Worm (Caenorhabditis elegans): ENCODE results near the gene C40A11.6.

Gene C40A11.6

ce11 chrII:2150485-2150985 is 5.1 kb upstream of the C40A11.6 start, which contains the start of the genes C40A11.7 and C40A11.8:
Gene C40A11.7 (minus strand): TSS chrII:2150585.
Gene C40A11.8 (minus strand): TSS chrII:2150935.
- TF ChIP-seq sea-1 (GFP tag; conservative IDR thresholded peaks at IDR 0.05) (no peak), tra-4 (tag; optimal IDR thresholded peaks at IDR 0.05) (no peak)

DNA sequence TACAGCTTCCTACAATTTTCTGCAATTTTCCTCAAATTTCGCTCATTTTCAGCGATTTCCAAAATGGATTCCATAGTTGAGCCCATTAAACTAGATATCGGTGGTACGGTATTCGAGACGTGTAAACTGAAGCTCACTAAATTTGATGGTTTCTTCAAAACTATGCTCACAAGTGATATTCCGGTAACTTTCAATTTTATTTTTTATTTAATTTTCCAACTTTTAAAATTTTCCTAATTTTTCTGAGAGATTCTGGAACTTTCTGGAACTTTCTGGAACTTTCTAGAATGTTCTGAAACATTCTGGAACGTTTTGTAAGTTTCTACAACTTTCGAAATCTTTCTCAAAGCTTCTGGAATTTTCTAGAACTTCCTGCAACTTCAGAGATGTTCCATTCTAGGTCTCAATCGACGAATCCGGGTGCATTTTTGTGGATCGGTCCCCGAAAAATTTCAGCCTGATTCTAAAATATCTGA is 1.5 kb upstream of the C40A11.6 start, which contains the start of gene C40A11.2:
TSS of gene C40A11.2 (plus strand) at position 51 of the 476 bp plus-strand sequence.
- TF ChIP-seq ets-7 (tag; optimal IDR thresholded peaks at IDR 0.05) (no peak), ceh-13 (GFP tag; optimal IDR thresholded peaks at IDR 0.05) (no peak), pes-1 (GFP tag; IDR thresholded peaks at IDR 0.05) (no peak), scrt-1 (GFP tag; IDR thresholded peaks at IDR 0.05) (no peak)

DNA sequence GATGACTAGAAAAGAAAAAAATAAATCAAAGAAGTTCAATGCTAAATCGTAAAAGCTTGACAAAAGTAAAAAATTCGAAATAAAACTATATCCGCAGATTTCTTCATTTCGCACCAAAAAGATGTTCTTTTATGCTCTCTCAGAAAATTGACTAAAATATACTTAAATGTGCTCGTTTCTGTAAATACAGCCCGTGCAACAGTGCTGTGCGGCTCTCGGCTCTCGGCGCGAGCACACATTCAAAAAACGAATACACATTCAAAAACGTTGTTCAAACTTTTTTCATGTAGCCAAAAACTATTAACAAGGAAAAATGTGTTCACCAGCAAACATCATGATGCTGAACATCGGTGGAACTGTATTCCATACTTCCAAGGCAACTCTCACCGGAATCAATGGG is 4.6 kb downstream of the C40A11.6 start, which contains the start of gene C40A11.3:
TSS of gene C40A11.3 (plus strand) at position 301 of the 400 bp plus-strand sequence.
- TF ChIP-seq sea-1 (GFP tag; conservative IDR thresholded peaks at IDR 0.05) (no peak), ceh-36 (tag; optimal IDR thresholded peaks at IDR 0.05) (no peak), hnd-1 (tag; optimal IDR thresholded peaks at IDR 0.05) (no peak), F13C5.2 (tag; optimal IDR thresholded peaks at IDR 0.05) (no peak), scrt-1 (GFP tag; IDR thresholded peaks at IDR 0.05) (no peak), ets-7 (tag; optimal IDR thresholded peaks at IDR 0.05) (no peak), hmg-4 (GFP tag; optimal IDR thresholded peaks at IDR 0.05) (no peak), aly-1 (tag; optimal IDR thresholded peaks at IDR 0.05) (no peak), tbx-11 (GFP tag; IDR thresholded peaks at IDR 0.05) (no peak), ama-1 (optimal IDR thresholded peaks at IDR 0.05) (no peak), ceh-13 (GFP tag; optimal IDR thresholded peaks at IDR 0.05) (no peak), B0310.2 (tag; optimal IDR thresholded peaks at IDR 0.05) (no peak), tra-4 (tag; optimal IDR thresholded peaks at IDR 0.05) (no peak)

DNA sequence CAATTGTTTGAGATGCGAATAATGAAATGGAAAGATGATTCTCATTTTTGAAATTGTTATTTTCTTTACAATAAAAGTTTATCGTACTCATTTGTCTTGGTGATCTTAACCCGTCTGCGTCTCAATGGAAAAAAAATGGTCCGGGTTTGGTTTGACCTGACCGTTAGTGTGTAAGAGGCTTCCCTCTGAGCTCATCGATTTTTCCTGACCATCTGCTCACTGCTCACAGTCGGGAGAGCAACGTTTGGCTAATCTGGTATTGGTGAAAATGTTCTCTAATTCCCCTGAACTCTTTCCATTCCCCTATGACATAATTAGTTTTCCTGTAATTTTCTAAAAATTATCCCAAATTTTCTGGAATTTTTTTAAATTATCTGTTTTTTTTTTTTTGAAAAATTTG is 6.6 kb downstream of the C40A11.6 start:
- no peak for TF ChIP-seq pes-1 (GFP tag; IDR thresholded peaks at IDR 0.05)
- no peak for TF ChIP-seq ets-7 (tag; optimal IDR thresholded peaks at IDR 0.05)
- no peak for TF ChIP-seq hmbx-1 (tag; optimal IDR thresholded peaks at IDR 0.05)
- no peak for TF ChIP-seq aly-1 (tag; optimal IDR thresholded peaks at IDR 0.05)
- no peak for TF ChIP-seq hmg-4 (GFP tag; optimal IDR thresholded peaks at IDR 0.05)
- no peak for TF ChIP-seq B0310.2 (tag; optimal IDR thresholded peaks at IDR 0.05)
- TF ChIP-seq scrt-1 (GFP tag; IDR thresholded peaks at IDR 0.05) = no peak
- no peak for TF ChIP-seq F13C5.2 (tag; optimal IDR thresholded peaks at IDR 0.05)
- no peak for TF ChIP-seq flt-1 (GFP tag; IDR thresholded peaks at IDR 0.05)
- TF ChIP-seq ceh-13 (GFP tag; optimal IDR thresholded peaks at IDR 0.05) = no peak
- no peak for TF ChIP-seq ama-1 (optimal IDR thresholded peaks at IDR 0.05)
- no peak for TF ChIP-seq hnd-1 (tag; optimal IDR thresholded peaks at IDR 0.05)
- TF ChIP-seq ceh-36 (tag; optimal IDR thresholded peaks at IDR 0.05) = no peak
- TF ChIP-seq tra-4 (tag; optimal IDR thresholded peaks at IDR 0.05) = no peak
- TF ChIP-seq tbx-37 (GFP tag; conservative IDR thresholded peaks at IDR 0.05) = no peak
- no peak for TF ChIP-seq sea-1 (GFP tag; conservative IDR thresholded peaks at IDR 0.05)
- TF ChIP-seq tbx-11 (GFP tag; IDR thresholded peaks at IDR 0.05) = no peak

- TF ChIP-seq scrt-1 (GFP tag; IDR thresholded peaks at IDR 0.05) = no peak
- no peak for TF ChIP-seq aly-1 (tag; optimal IDR thresholded peaks at IDR 0.05)
Observed at ce11 chrII:2137235-2137634, 8.2 kb downstream of the C40A11.6 start, which contains the start of gene C40A11.4. Gene C40A11.4 (plus strand): TSS chrII:2137422.

DNA sequence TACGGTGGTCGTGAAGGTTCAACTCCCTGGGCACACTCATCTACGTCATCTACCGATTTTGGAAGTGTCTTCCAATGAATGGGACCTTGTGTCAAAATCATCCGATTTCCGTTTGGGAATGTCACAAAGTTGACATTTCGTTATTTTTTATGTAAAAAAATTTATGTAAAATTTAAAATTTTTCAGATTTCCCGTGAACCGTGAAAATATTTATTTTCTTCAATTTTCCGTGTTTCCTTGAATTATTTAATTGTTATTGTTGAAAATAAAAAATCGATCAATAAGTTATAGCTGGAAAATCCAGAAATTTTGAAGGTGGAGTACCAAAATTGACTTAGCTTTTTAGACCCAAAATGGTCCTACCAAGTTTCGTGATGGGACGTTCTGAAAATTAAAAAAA is 9.9 kb downstream of the C40A11.6 start, which contains the start of gene hpo-7:
TSS of gene hpo-7 (minus strand) at position 101 of the 400 bp plus-strand sequence.
- TF ChIP-seq flt-1 (GFP tag; IDR thresholded peaks at IDR 0.05) (no peak), sea-1 (GFP tag; conservative IDR thresholded peaks at IDR 0.05) (no peak), tra-4 (tag; optimal IDR thresholded peaks at IDR 0.05) (no peak), hmbx-1 (tag; optimal IDR thresholded peaks at IDR 0.05) (no peak), F13C5.2 (tag; optimal IDR thresholded peaks at IDR 0.05) (no peak)

ce11 chrII:2130770-2131169 is 14.7 kb downstream of the C40A11.6 start, which contains the start of gene sdz-28:
Gene sdz-28 (plus strand): TSS chrII:2131070.
- TF ChIP-seq B0310.2 (tag; optimal IDR thresholded peaks at IDR 0.05) (no peak), scrt-1 (GFP tag; IDR thresholded peaks at IDR 0.05) (no peak), aly-1 (tag; optimal IDR thresholded peaks at IDR 0.05) (no peak), hnd-1 (tag; optimal IDR thresholded peaks at IDR 0.05) (no peak), ceh-13 (GFP tag; optimal IDR thresholded peaks at IDR 0.05) (no peak)

DNA sequence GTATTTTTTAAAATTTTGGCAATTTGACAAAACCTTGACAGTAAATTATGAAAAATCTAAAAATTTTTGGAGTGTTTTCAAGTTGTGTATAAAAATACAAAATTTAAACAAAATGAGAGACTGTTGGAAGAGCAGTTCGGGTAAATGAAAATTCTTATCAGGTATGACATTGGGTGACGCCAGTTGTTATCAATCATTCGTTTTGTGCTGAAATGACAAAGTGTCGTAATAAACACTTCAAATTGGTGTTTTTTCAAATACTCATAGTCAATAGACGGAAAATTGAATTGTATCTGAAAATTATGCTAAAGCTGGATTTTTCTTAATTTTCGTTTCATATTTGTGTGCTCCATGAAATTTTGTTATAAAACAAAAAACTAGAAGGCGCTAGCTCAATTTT is 22.7 kb downstream of the C40A11.6 start:
- no peak for TF ChIP-seq B0310.2 (tag; optimal IDR thresholded peaks at IDR 0.05)
- TF ChIP-seq ceh-36 (tag; optimal IDR thresholded peaks at IDR 0.05) = no peak
- no peak for TF ChIP-seq flt-1 (GFP tag; IDR thresholded peaks at IDR 0.05)
- no peak for TF ChIP-seq tra-4 (tag; optimal IDR thresholded peaks at IDR 0.05)
- TF ChIP-seq ceh-13 (GFP tag; optimal IDR thresholded peaks at IDR 0.05) = no peak
- no peak for TF ChIP-seq aly-1 (tag; optimal IDR thresholded peaks at IDR 0.05)
- no peak for TF ChIP-seq ama-1 (optimal IDR thresholded peaks at IDR 0.05)
- no peak for TF ChIP-seq scrt-1 (GFP tag; IDR thresholded peaks at IDR 0.05)
- no peak for TF ChIP-seq sea-1 (GFP tag; conservative IDR thresholded peaks at IDR 0.05)
- no peak for TF ChIP-seq hmbx-1 (tag; optimal IDR thresholded peaks at IDR 0.05)
- TF ChIP-seq tbx-37 (GFP tag; conservative IDR thresholded peaks at IDR 0.05) = no peak
- no peak for TF ChIP-seq F13C5.2 (tag; optimal IDR thresholded peaks at IDR 0.05)
- TF ChIP-seq pes-1 (GFP tag; IDR thresholded peaks at IDR 0.05) = no peak
